Fruit fly (Drosophila melanogaster): ENCODE results near the gene csw.

The csw gene

dm6 chrX:2065073-2065472, 29.0 kb upstream of the csw start, which contains the start of gene CG4281 (continued):
- TF ChIP-seq B-H2 (GFP tag; optimal IDR thresholded peaks at IDR 0.05) (no peak), CG11560 (tag; IDR thresholded peaks at IDR 0.05) (no peak), CG6791 (GFP tag; IDR thresholded peaks at IDR 0.05; ENCODE audit: partially characterized antibody) (peak; percentile 82), CG31441 (GFP tag; IDR thresholded peaks at IDR 0.05) (0 out of 2 replicates have a peak, but pooled peaks have one; percentile 21), CG1602 (GFP tag; optimal IDR thresholded peaks at IDR 0.05) (no peak), nerfin-2 (GFP tag; IDR thresholded peaks at IDR 0.05; ENCODE audit: partially characterized antibody) (peak; percentile 80), Dek (tag; optimal IDR thresholded peaks at IDR 0.05) (no peak), Neu2 (GFP tag; optimal IDR thresholded peaks at IDR 0.05; ENCODE audit: borderline replicate concordance) (no peak), CG13775 (GFP tag; optimal IDR thresholded peaks at IDR 0.05) (no peak), Dp (GFP tag; optimal IDR thresholded peaks at IDR 0.05) (peak; percentile 74), tx (GFP tag; optimal IDR thresholded peaks at IDR 0.05) (no peak), CG12104 (GFP tag; optimal IDR thresholded peaks at IDR 0.05) (no peak), Sox100B (GFP tag; optimal IDR thresholded peaks at IDR 0.05) (no peak), dm (GFP tag; optimal IDR thresholded peaks at IDR 0.05) (no peak), CTCF (GFP tag; optimal IDR thresholded peaks at IDR 0.05) (no peak), Ada2b (GFP tag; IDR thresholded peaks at IDR 0.05) (no peak), HLH54F (GFP tag; optimal IDR thresholded peaks at IDR 0.05) (no peak), CG2678 (tag; optimal IDR thresholded peaks at IDR 0.05) (peak; percentile 4), shn (GFP tag; optimal IDR thresholded peaks at IDR 0.05) (no peak), fd96Cb (tag; optimal IDR thresholded peaks at IDR 0.05) (no peak), dysf (GFP tag; IDR thresholded peaks at IDR 0.05) (no peak), Doc2 (GFP tag; IDR thresholded peaks at IDR 0.05) (no peak), CG14965 (GFP tag; optimal IDR thresholded peaks at IDR 0.05; ENCODE audit: borderline replicate concordance) (no peak), unc-4 (GFP tag; IDR thresholded peaks at IDR 0.05; ENCODE audit: partially characterized antibody) (peak; percentile 97), dmrt11E (tag; optimal IDR thresholded peaks at IDR 0.05) (no peak), zen2 (GFP tag; IDR thresholded peaks at IDR 0.05; ENCODE audit: partially characterized antibody) (peak; percentile 95), peb (GFP tag; IDR thresholded peaks at IDR 0.05) (no peak), Antp (GFP tag; optimal IDR thresholded peaks at IDR 0.05) (no peak), bbx (GFP tag; IDR thresholded peaks at IDR 0.05; ENCODE audit: partially characterized antibody) (peak; percentile 91), pzg (GFP tag; optimal IDR thresholded peaks at IDR 0.05) (peak; percentile 67), Chrac-16 (GFP tag; optimal IDR thresholded peaks at IDR 0.05) (no peak), tap (tag; optimal IDR thresholded peaks at IDR 0.05) (no peak), CG2116 (GFP tag; optimal IDR thresholded peaks at IDR 0.05) (peak; percentile 80), Camta (GFP tag; optimal IDR thresholded peaks at IDR 0.05) (no peak), stwl (tag; optimal IDR thresholded peaks at IDR 0.05) (peak; percentile 56), klu (GFP tag; IDR thresholded peaks at IDR 0.05) (no peak), ssp (GFP tag; IDR thresholded peaks at IDR 0.05) (no peak), PHDP (tag; optimal IDR thresholded peaks at IDR 0.05) (peak; percentile 10), aop (GFP tag; IDR thresholded peaks at IDR 0.05) (no peak), Side (GFP tag; optimal IDR thresholded peaks at IDR 0.05) (no peak), CG18011 (GFP tag; optimal IDR thresholded peaks at IDR 0.05) (no peak), run (tag; optimal IDR thresholded peaks at IDR 0.05) (no peak), CG8765 (GFP tag; IDR thresholded peaks at IDR 0.05) (no peak), CG17186 (GFP tag; optimal IDR thresholded peaks at IDR 0.05) (peak; percentile 1), Poxn (GFP tag; IDR thresholded peaks at IDR 0.05) (no peak), CG2712 (tag; optimal IDR thresholded peaks at IDR 0.05) (peak; percentile 22), CG6654 (GFP tag; optimal IDR thresholded peaks at IDR 0.05) (no peak), fu2 (GFP tag; optimal IDR thresholded peaks at IDR 0.05) (no peak), ase (GFP tag; IDR thresholded peaks at IDR 0.05) (no peak), CG42726 (GFP tag; IDR thresholded peaks at IDR 0.05; ENCODE audit: partially characterized antibody) (peak; percentile 61; the same call in 1 of the 2 replicates), Doc3 (GFP tag; IDR thresholded peaks at IDR 0.05; ENCODE audit: partially characterized antibody) (peak; percentile 95), salm (tag; optimal IDR thresholded peaks at IDR 0.05) (no peak)

Measured in whole organism, embryonic.